Worm (Caenorhabditis elegans): ENCODE results near the gene dhhc-5.

dhhc-5 gene

ce11 chrIII:6850255-6850654, 1.4 kb upstream of the dhhc-5 start, which contains the start of gene srv-1 (continued):
- TF ChIP-seq unc-62 (GFP tag; optimal IDR thresholded peaks at IDR 0.05 in 1 of 2) (peak in 1 of 2 experiments; percentile 31), unc-62 (tag; optimal IDR thresholded peaks at IDR 0.05) (no peak), vab-7 (GFP tag; IDR thresholded peaks at IDR 0.05) (no peak), Y5F2A.4 (GFP tag; optimal IDR thresholded peaks at IDR 0.05) (no peak), pqm-1 (tag; optimal IDR thresholded peaks at IDR 0.05) (peak; percentile 80), Y48G9A.11 (GFP tag; IDR thresholded peaks at IDR 0.05) (no peak), daf-16 (GFP tag; optimal IDR thresholded peaks at IDR 0.05) (peak in 1 of 2 experiments; percentile 30), daf-16 (tag; optimal IDR thresholded peaks at IDR 0.05) (peak; percentile 64), ces-1 (GFP tag; optimal IDR thresholded peaks at IDR 0.05) (no peak), daf-19 (GFP tag; conservative IDR thresholded peaks at IDR 0.05) (no peak), tag-97 (GFP tag; IDR thresholded peaks at IDR 0.05) (no peak), F44E2.7 (GFP tag; IDR thresholded peaks at IDR 0.05) (no peak), lim-7 (GFP tag; IDR thresholded peaks at IDR 0.05) (no peak), cey-2 (tag; optimal IDR thresholded peaks at IDR 0.05; ENCODE audit: borderline replicate concordance, insufficient read depth) (no peak), ZK546.5 (tag; optimal IDR thresholded peaks at IDR 0.05) (no peak), fkh-10 (GFP tag; optimal IDR thresholded peaks at IDR 0.05) (no peak), ztf-7 (tag; optimal IDR thresholded peaks at IDR 0.05) (no peak), lsy-2 (tag; optimal IDR thresholded peaks at IDR 0.05) (peak in 1 of 2 experiments; percentile 13), hlh-30 (tag; optimal IDR thresholded peaks at IDR 0.05; ENCODE audit: insufficient read depth) (peak; percentile 41), zip-2 (tag; optimal IDR thresholded peaks at IDR 0.05) (no peak), duxl-1 (tag; optimal IDR thresholded peaks at IDR 0.05; ENCODE audit: poor library complexity) (no peak), dmd-6 (GFP tag; IDR thresholded peaks at IDR 0.05) (peak; percentile 97), ceh-32 (tag; optimal IDR thresholded peaks at IDR 0.05; ENCODE audit: poor library complexity) (no peak), nhr-10 (tag; optimal IDR thresholded peaks at IDR 0.05) (no peak), Y75B8A.6 (GFP tag; IDR thresholded peaks at IDR 0.05) (no peak), dmd-8 (GFP tag; IDR thresholded peaks at IDR 0.05) (no peak), lir-3 (tag; optimal IDR thresholded peaks at IDR 0.05) (no peak), unc-130 (GFP tag; optimal IDR thresholded peaks at IDR 0.05) (no peak), nhr-6 (tag; optimal IDR thresholded peaks at IDR 0.05) (no peak), lin-15B (tag; optimal IDR thresholded peaks at IDR 0.05) (no peak), mxl-2 (GFP tag; conservative IDR thresholded peaks at IDR 0.05) (peak; percentile 51; the same call in 1 of the 2 replicates)

- TF ChIP-seq D1046.2 (GFP tag; IDR thresholded peaks at IDR 0.05) (no peak), unc-62 (GFP tag; optimal IDR thresholded peaks at IDR 0.05 in 1 of 2) (peak in 1 of 2 experiments; percentile 94), unc-62 (tag; optimal IDR thresholded peaks at IDR 0.05) (no peak), nhr-10 (tag; optimal IDR thresholded peaks at IDR 0.05) (no peak), fkh-10 (GFP tag; optimal IDR thresholded peaks at IDR 0.05) (no peak), egl-27 (tag; optimal IDR thresholded peaks at IDR 0.05) (no peak)
Observed at ce11 chrIII:6839091-6839490, 9.8 kb downstream of the dhhc-5 start.

DNA sequence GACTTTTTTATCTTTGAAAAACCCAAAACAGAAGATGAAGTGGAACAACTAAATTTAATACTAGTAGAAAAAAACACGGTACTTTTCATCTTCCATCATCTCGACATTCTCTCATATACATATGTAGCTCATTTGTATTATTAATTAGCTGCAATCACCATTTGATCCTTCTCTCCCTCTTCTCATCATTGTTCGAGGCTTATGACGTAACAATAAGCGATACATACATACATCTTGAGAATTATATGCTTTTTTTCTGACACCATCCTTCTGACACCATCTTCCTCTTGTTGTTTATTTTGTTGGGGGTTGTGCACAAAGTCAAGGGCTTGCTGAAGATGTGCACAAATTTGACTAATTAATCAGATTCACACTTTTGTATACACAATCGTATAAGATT, 11.5 kb downstream of the dhhc-5 start:
- no peak for TF ChIP-seq F44E2.7 (GFP tag; IDR thresholded peaks at IDR 0.05)
- TF ChIP-seq nhr-111 (GFP tag; optimal IDR thresholded peaks at IDR 0.05): no peak
- TF ChIP-seq mdt-29 (GFP tag; IDR thresholded peaks at IDR 0.05): no peak
- TF ChIP-seq ztf-11 (tag; optimal IDR thresholded peaks at IDR 0.05): no peak
- no peak for TF ChIP-seq tra-1 (GFP tag; IDR thresholded peaks at IDR 0.05)
- no peak for TF ChIP-seq T20F7.1 (GFP tag; optimal IDR thresholded peaks at IDR 0.05)
- no peak for TF ChIP-seq php-3 (GFP tag; IDR thresholded peaks at IDR 0.05)
- TF ChIP-seq mes-2 (tag; optimal IDR thresholded peaks at IDR 0.05; ENCODE audit: poor library complexity, severe bottlenecking): no peak
- no peak for TF ChIP-seq lin-39 (tag; optimal IDR thresholded peaks at IDR 0.05)
- TF ChIP-seq mxl-2 (GFP tag; conservative IDR thresholded peaks at IDR 0.05): no peak
- TF ChIP-seq F37D6.2 (tag; optimal IDR thresholded peaks at IDR 0.05): no peak
